Worm (Caenorhabditis elegans) whole organism, L3 larva: ENCODE data around the gene Y75B8A.19.

ENCODE experiments used
- ZK546.5 ChIP-seq: sonication (generic microtip); optimal IDR thresholded peaks from 2 replicates; lab custom pipeline; 2017; ENCODE audit warnings: missing biosample characterization, missing genetic modification characterization
- ceh-16 ChIP-seq: sonication (generic microtip); optimal IDR thresholded peaks from 2 replicates; lab custom pipeline; 2017; ENCODE audit warnings: missing biosample characterization, missing genetic modification characterization
- ceh-28 ChIP-seq: fragments of 150-350 bp; optimal IDR thresholded peaks from 2 replicates; lab custom pipeline; 2014; ENCODE audit warnings: missing biosample characterization, missing genetic modification reagents, missing genetic modification characterization
- ceh-82 ChIP-seq: fragments of 150-350 bp; optimal IDR thresholded peaks from 2 replicates; lab custom pipeline; 2014; ENCODE audit warnings: missing biosample characterization, missing genetic modification characterization
- ceh-9 ChIP-seq: sonication (generic microtip); optimal IDR thresholded peaks from 2 replicates; lab custom pipeline; 2018; ENCODE audit warnings: missing biosample characterization, missing genetic modification characterization
- daf-12 ChIP-seq: fragments of 150-350 bp; optimal IDR thresholded peaks from 2 replicates; lab custom pipeline; 2014; ENCODE audit warnings: missing biosample characterization, missing genetic modification reagents, missing genetic modification characterization
- egl-27 ChIP-seq: sonication (generic microtip); optimal IDR thresholded peaks from 4 replicates; lab custom pipeline; 2017; ENCODE audit warnings: missing biosample characterization, missing genetic modification reagents, missing genetic modification characterization
- egl-5 ChIP-seq: fragments of 150-350 bp; optimal IDR thresholded peaks from 2 replicates; lab custom pipeline; 2017; ENCODE audit warnings: missing biosample characterization, missing genetic modification reagents, missing genetic modification characterization, inconsistent platforms
- elt-1 ChIP-seq: fragments of 150-350 bp; optimal IDR thresholded peaks from 2 replicates; lab custom pipeline; 2014; ENCODE audit warnings: missing biosample characterization, missing genetic modification characterization
- elt-2 ChIP-seq: sonication (generic microtip); optimal IDR thresholded peaks from 2 replicates; lab custom pipeline; 2016; ENCODE audit warnings: missing genetic modification reagents, mild to moderate bottlenecking, missing genetic modification characterization, missing compliant biosample characterization
- elt-3 ChIP-seq, 3 experiments: fragments of 150-350 bp in 1 of 3; sonication (generic microtip) in 2 of 3; optimal IDR thresholded peaks; 2 replicates in 2 of 3; 4 replicates in 1 of 3; lab custom pipeline; 2014 to 2017; ENCODE audit warnings: missing biosample characterization in 3 of 3, missing genetic modification characterization in 3 of 3
- eor-1 ChIP-seq, 2 experiments: fragments of 150-350 bp; optimal IDR thresholded peaks; 2 replicates each; lab custom pipeline; 2014 to 2018; ENCODE audit warnings: missing biosample characterization in 2 of 2, missing genetic modification characterization in 2 of 2
- fkh-10 ChIP-seq: sonication (generic microtip); optimal IDR thresholded peaks from 2 replicates; lab custom pipeline; 2017; ENCODE audit warnings: missing biosample characterization, missing genetic modification reagents, missing genetic modification characterization
- fkh-2 ChIP-seq: fragments of 150-350 bp; optimal IDR thresholded peaks from 2 replicates; lab custom pipeline; 2014; ENCODE audit warnings: missing biosample characterization, missing genetic modification reagents, missing genetic modification characterization
- fos-1 ChIP-seq: fragments of 150-350 bp; optimal IDR thresholded peaks from 2 replicates; lab custom pipeline; 2014; ENCODE audit warnings: missing biosample characterization, missing genetic modification characterization
- lin-39 ChIP-seq: fragments of 150-350 bp; optimal IDR thresholded peaks from 2 replicates; lab custom pipeline; 2018; ENCODE audit warnings: missing biosample characterization, missing genetic modification reagents, missing genetic modification characterization
- lsy-12 ChIP-seq: sonication (generic microtip); optimal IDR thresholded peaks from 2 replicates; lab custom pipeline; 2016; ENCODE audit warnings: mild to moderate bottlenecking, missing genetic modification characterization, missing compliant biosample characterization
- mdl-1 ChIP-seq: fragments of 150-350 bp; optimal IDR thresholded peaks from 2 replicates; lab custom pipeline; 2014; ENCODE audit warnings: missing biosample characterization, missing genetic modification characterization
- mml-1 ChIP-seq: fragments of 150-350 bp; sonication (generic microtip); optimal IDR thresholded peaks from 3 replicates; lab custom pipeline; 2014; ENCODE audit warnings: missing biosample characterization, missing genetic modification characterization
- nfya-1 ChIP-seq: sonication (generic microtip); optimal IDR thresholded peaks from 2 replicates; lab custom pipeline; 2017; ENCODE audit warnings: missing genetic modification characterization, mild to moderate bottlenecking, missing compliant biosample characterization, antibody characterized with exemption, moderate library complexity; ENCODE audit not compliant: insufficient read depth
- nhr-11 ChIP-seq: fragments of 150-350 bp; optimal IDR thresholded peaks from 2 replicates; lab custom pipeline; 2014; ENCODE audit warnings: missing biosample characterization, missing genetic modification characterization
- nhr-12 ChIP-seq: fragments of 150-350 bp; optimal IDR thresholded peaks from 2 replicates; lab custom pipeline; 2014; ENCODE audit warnings: missing biosample characterization, missing genetic modification characterization
- nhr-23 ChIP-seq: fragments of 150-350 bp; optimal IDR thresholded peaks from 2 replicates; lab custom pipeline; 2014; ENCODE audit warnings: missing biosample characterization, missing genetic modification reagents, missing genetic modification characterization
- nhr-237 ChIP-seq: fragments of 150-350 bp; optimal IDR thresholded peaks from 2 replicates; lab custom pipeline; 2014; ENCODE audit warnings: missing biosample characterization, missing genetic modification characterization
- nhr-25 ChIP-seq: sonication (generic microtip); optimal IDR thresholded peaks from 2 replicates; lab custom pipeline; 2017; ENCODE audit warnings: missing biosample characterization, missing genetic modification characterization
- nhr-28 ChIP-seq: fragments of 150-350 bp; optimal IDR thresholded peaks from 2 replicates; lab custom pipeline; 2014; ENCODE audit warnings: missing biosample characterization, missing genetic modification characterization
- nhr-43 ChIP-seq: sonication (generic microtip); optimal IDR thresholded peaks from 2 replicates; lab custom pipeline; 2016; ENCODE audit warnings: mild to moderate bottlenecking, missing genetic modification characterization, missing compliant biosample characterization; ENCODE audit not compliant: poor library complexity, severe bottlenecking
- nhr-67 ChIP-seq: fragments of 150-350 bp; optimal IDR thresholded peaks from 2 replicates; lab custom pipeline; 2014; ENCODE audit warnings: missing biosample characterization, missing genetic modification characterization
- nhr-76 ChIP-seq: fragments of 150-350 bp; sonication (generic microtip); optimal IDR thresholded peaks from 5 replicates; lab custom pipeline; 2014; ENCODE audit warnings: missing biosample characterization, missing genetic modification characterization
- nhr-77 ChIP-seq: fragments of 150-350 bp; optimal IDR thresholded peaks from 2 replicates; lab custom pipeline; 2014; ENCODE audit warnings: missing biosample characterization, missing genetic modification characterization
- pha-4 ChIP-seq: fragments of 150-350 bp; optimal IDR thresholded peaks from 2 replicates; lab custom pipeline; 2014; ENCODE audit warnings: missing biosample characterization, missing genetic modification reagents, missing genetic modification characterization
- pqm-1 ChIP-seq: fragments of 150-350 bp; optimal IDR thresholded peaks from 2 replicates; lab custom pipeline; 2017; ENCODE audit warnings: missing biosample characterization, missing genetic modification characterization, inconsistent platforms
- sea-2 ChIP-seq: fragments of 150-350 bp; sonication (generic microtip); optimal IDR thresholded peaks from 4 replicates; lab custom pipeline; 2014; ENCODE audit warnings: missing biosample characterization, missing genetic modification reagents, missing genetic modification characterization
- skn-1 ChIP-seq: fragments of 150-350 bp; optimal IDR thresholded peaks from 2 replicates; lab custom pipeline; 2014; ENCODE audit warnings: missing biosample characterization, missing genetic modification characterization
- snpc-4 ChIP-seq: fragments of 150-350 bp; optimal IDR thresholded peaks from 2 replicates; lab custom pipeline; 2014; ENCODE audit warnings: missing biosample characterization, missing genetic modification characterization
- tbx-2 ChIP-seq: sonication (generic microtip); optimal IDR thresholded peaks from 2 replicates; lab custom pipeline; 2016; ENCODE audit warnings: mild to moderate bottlenecking, missing genetic modification characterization, missing compliant biosample characterization
- unc-39 ChIP-seq: sonication (generic microtip); optimal IDR thresholded peaks from 4 replicates; lab custom pipeline; 2017; ENCODE audit warnings: missing biosample characterization, missing genetic modification characterization
- unc-62 ChIP-seq: fragments of 150-350 bp; sonication (generic microtip); optimal IDR thresholded peaks from 4 replicates; lab custom pipeline; 2014; ENCODE audit warnings: missing biosample characterization, missing genetic modification reagents, missing genetic modification characterization
- zag-1 ChIP-seq: fragments of 150-350 bp; optimal IDR thresholded peaks from 2 replicates; lab custom pipeline; 2014; ENCODE audit warnings: missing biosample characterization, missing genetic modification characterization
- ztf-11 ChIP-seq: fragments of 150-350 bp; optimal IDR thresholded peaks from 2 replicates; lab custom pipeline; 2014; ENCODE audit warnings: missing biosample characterization, missing genetic modification characterization
- ztf-4 ChIP-seq: fragments of 150-350 bp; optimal IDR thresholded peaks from 2 replicates; lab custom pipeline; 2014; ENCODE audit warnings: missing biosample characterization, missing genetic modification characterization

Gene Y75B8A.19

ce11 chrIII:12198135-12198534, 28.3 kb upstream of the Y75B8A.19 start:
- TF ChIP-seq nhr-43 (tag; lab: Kevin White, UChicago) (no peak), snpc-4 (tag; lab: Kevin White, UChicago) (no peak), skn-1 (tag; lab: Kevin White, UChicago) (no peak), ztf-4 (tag; lab: Kevin White, UChicago) (no peak), sea-2 (GFP tag; lab: Kevin White, UChicago) (no peak), mml-1 (tag; lab: Kevin White, UChicago) (no peak)

DNA sequence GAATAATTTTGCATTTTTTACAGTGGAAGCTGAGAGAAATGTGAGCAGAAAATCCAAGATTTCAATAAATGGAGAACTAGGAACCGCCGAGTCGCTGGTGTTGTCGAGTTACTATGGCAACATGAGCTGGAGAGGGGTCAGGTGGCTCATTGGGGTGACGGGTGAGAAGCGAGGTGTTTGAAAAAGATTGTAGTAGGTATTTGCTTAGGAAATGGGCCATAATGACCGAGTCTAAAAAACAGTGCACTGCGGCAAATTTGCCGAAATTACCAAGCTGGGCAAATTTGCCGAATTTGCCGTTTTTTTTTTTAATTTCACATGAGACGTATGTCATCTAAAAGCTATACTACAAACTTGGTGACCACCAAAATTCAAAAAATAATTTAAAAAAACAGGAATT, 24.0 kb upstream of the Y75B8A.19 start, which contains the start of gene osm-12:
TSS of gene osm-12 (minus strand) at position 101 of the 400 bp plus-strand sequence.
- TF ChIP-seq elt-2 (tag; lab: Kevin White, UChicago) (no peak), unc-62 (no peak), fkh-2 (tag; lab: Kevin White, UChicago) (no peak), tbx-2 (tag; lab: Kevin White, UChicago) (no peak), skn-1 (tag; lab: Kevin White, UChicago) (no peak), eor-1 (tag; optimal IDR thresholded peaks at IDR 0.05; lab: Kevin White, UChicago) (no peak), lsy-12 (tag; lab: Kevin White, UChicago) (no peak), nhr-67 (no peak), sea-2 (GFP tag; lab: Kevin White, UChicago) (no peak), elt-1 (tag; lab: Kevin White, UChicago) (no peak), mdl-1 (no peak), fkh-10 (GFP tag; lab: Kevin White, UChicago) (no peak), egl-5 (tag; lab: Kevin White, UChicago) (no peak), ZK546.5 (tag; lab: Kevin White, UChicago) (no peak), unc-39 (tag; lab: Kevin White, UChicago) (no peak), lin-39 (tag; lab: Kevin White, UChicago) (no peak), nhr-77 (tag; lab: Kevin White, UChicago) (no peak)

ce11 chrIII:12205271-12205670, 21.2 kb upstream of the Y75B8A.19 start:
- TF ChIP-seq ZK546.5 (tag; lab: Kevin White, UChicago): no peak
- TF ChIP-seq zag-1 (tag; lab: Kevin White, UChicago): no peak
- no peak for TF ChIP-seq nhr-28 (tag; lab: Kevin White, UChicago)
- no peak for TF ChIP-seq skn-1 (tag; lab: Kevin White, UChicago)
- TF ChIP-seq fos-1 (tag; lab: Kevin White, UChicago): no peak
- TF ChIP-seq nfya-1 (tag; lab: Kevin White, UChicago): no peak
- no peak for TF ChIP-seq egl-5 (tag; lab: Kevin White, UChicago)
- no peak for TF ChIP-seq nhr-77 (tag; lab: Kevin White, UChicago)
- no peak for TF ChIP-seq daf-12 (tag; lab: Kevin White, UChicago)
- no peak for TF ChIP-seq nhr-25
- no peak for TF ChIP-seq elt-3 (tag; optimal IDR thresholded peaks at IDR 0.05; lab: Kevin White, UChicago)
- no peak for TF ChIP-seq ztf-11 (tag; lab: Kevin White, UChicago)
- TF ChIP-seq ceh-9 (tag; lab: Kevin White, UChicago): no peak
- TF ChIP-seq pqm-1 (tag; lab: Kevin White, UChicago): no peak
- TF ChIP-seq nhr-11 (tag; lab: Kevin White, UChicago): no peak
- no peak for TF ChIP-seq nhr-237 (tag; lab: Kevin White, UChicago)
- no peak for TF ChIP-seq eor-1 (tag; optimal IDR thresholded peaks at IDR 0.05; lab: Kevin White, UChicago)
- TF ChIP-seq elt-1 (tag; lab: Kevin White, UChicago): no peak

- no peak for TF ChIP-seq ceh-16 (tag; lab: Kevin White, UChicago)
Measured at ce11 chrIII:12207574-12207973, 18.9 kb upstream of the Y75B8A.19 start.

DNA sequence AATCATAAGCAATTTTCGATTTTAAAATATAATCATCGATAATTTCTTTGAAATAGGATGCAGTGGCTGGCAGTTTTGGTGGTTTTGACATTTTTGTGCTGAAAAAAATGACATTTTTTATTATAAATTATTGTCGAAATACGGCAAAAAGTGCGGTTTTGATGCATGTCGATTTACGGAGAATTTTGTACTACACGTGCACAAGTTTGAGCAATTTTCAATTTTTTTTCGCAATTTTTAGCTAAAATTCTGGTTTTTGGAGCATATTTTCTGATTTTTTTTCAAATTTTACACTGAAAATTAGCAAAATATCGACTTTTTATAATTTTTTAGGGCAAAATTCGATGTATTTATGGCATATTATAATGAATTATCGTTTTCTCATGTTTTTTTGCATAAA, 10.8 kb upstream of the Y75B8A.19 start, which contains the start of gene Y75B8A.13:
TSS of gene Y75B8A.13 (minus strand) at position 101 of the 400 bp plus-strand sequence.
- TF ChIP-seq nhr-76 (tag; lab: Kevin White, UChicago) (no peak), egl-5 (tag; lab: Kevin White, UChicago) (no peak), ceh-28 (tag; lab: Kevin White, UChicago) (no peak), nhr-23 (tag; lab: Kevin White, UChicago) (no peak), snpc-4 (tag; lab: Kevin White, UChicago) (no peak), sea-2 (GFP tag; lab: Kevin White, UChicago) (no peak), unc-62 (no peak), zag-1 (tag; lab: Kevin White, UChicago) (no peak), lin-39 (tag; lab: Kevin White, UChicago) (no peak), pha-4 (no peak), nhr-12 (no peak), nhr-77 (tag; lab: Kevin White, UChicago) (no peak), ztf-11 (tag; lab: Kevin White, UChicago) (no peak), nfya-1 (tag; lab: Kevin White, UChicago) (no peak), fkh-2 (tag; lab: Kevin White, UChicago) (no peak), ZK546.5 (tag; lab: Kevin White, UChicago) (no peak), egl-27 (tag; lab: Kevin White, UChicago) (no peak), nhr-11 (tag; lab: Kevin White, UChicago) (no peak), nhr-237 (tag; lab: Kevin White, UChicago) (no peak), ceh-82 (tag; lab: Kevin White, UChicago) (no peak)
